Worm (Caenorhabditis elegans) whole organism, late embryonic: Measurements from ENCODE around the gene F58F12.12.

Experiments used
- C08G9.2 ChIP-seq: sonication (generic microtip); optimal IDR thresholded peaks from 2 replicates; lab custom pipeline; 2016; ENCODE audit warnings: mild to moderate bottlenecking, missing genetic modification characterization, moderate library complexity, missing compliant biosample characterization
- C38D4.7 ChIP-seq: fragments of 200-800 bp; sonication (Bioruptor generic); optimal IDR thresholded peaks from 2 replicates; lab custom pipeline; 2018; ENCODE audit warnings: mild to moderate bottlenecking, missing genetic modification characterization, moderate library complexity, missing compliant biosample characterization
- F13H6.1 ChIP-seq: sonication (generic microtip); optimal IDR thresholded peaks from 2 replicates; lab custom pipeline; 2016; ENCODE audit warnings: missing genetic modification characterization, missing compliant biosample characterization
- K09A11.1 ChIP-seq: sonication (generic microtip); optimal IDR thresholded peaks from 2 replicates; lab custom pipeline; 2017; ENCODE audit warnings: antibody characterized with exemption, mild to moderate bottlenecking, missing genetic modification characterization, missing compliant biosample characterization; ENCODE audit not compliant: insufficient read depth
- Y22D7AL.16 ChIP-seq: sonication (generic microtip); optimal IDR thresholded peaks from 2 replicates; lab custom pipeline; 2016; ENCODE audit warnings: missing genetic modification characterization, missing compliant biosample characterization
- ceh-14 ChIP-seq: sonication (generic microtip); optimal IDR thresholded peaks from 2 replicates; lab custom pipeline; 2016; ENCODE audit warnings: missing genotype, missing genetic modification characterization, missing compliant biosample characterization
- ceh-18 ChIP-seq: sonication (generic microtip); optimal IDR thresholded peaks from 2 replicates; lab custom pipeline; 2016; ENCODE audit warnings: missing genetic modification characterization, missing compliant biosample characterization
- ceh-19 ChIP-seq: fragments of 200-800 bp; sonication (Bioruptor generic); optimal IDR thresholded peaks from 2 replicates; lab custom pipeline; 2018; ENCODE audit warnings: mild to moderate bottlenecking, missing genetic modification characterization, missing compliant biosample characterization
- ceh-2 ChIP-seq: sonication (generic microtip); optimal IDR thresholded peaks from 2 replicates; lab custom pipeline; 2016; ENCODE audit warnings: missing genotype, missing genetic modification characterization, missing compliant biosample characterization
- ceh-22 ChIP-seq: sonication (generic microtip); optimal IDR thresholded peaks from 2 replicates; lab custom pipeline; 2017; ENCODE audit warnings: missing biosample characterization, missing genetic modification characterization
- ceh-31 ChIP-seq: sonication (generic microtip); optimal IDR thresholded peaks from 2 replicates; lab custom pipeline; 2016; ENCODE audit warnings: missing genetic modification characterization, missing compliant biosample characterization
- ceh-34 ChIP-seq: sonication (generic microtip); optimal IDR thresholded peaks from 2 replicates; lab custom pipeline; 2016; ENCODE audit warnings: mild to moderate bottlenecking, missing genetic modification characterization, missing compliant biosample characterization
- ceh-6 ChIP-seq: fragments of 200-800 bp; sonication (Bioruptor generic); optimal IDR thresholded peaks from 2 replicates; lab custom pipeline; 2018; ENCODE audit warnings: mild to moderate bottlenecking, missing genetic modification characterization, missing compliant biosample characterization
- ceh-9 ChIP-seq: sonication (generic microtip); optimal IDR thresholded peaks from 2 replicates; lab custom pipeline; 2016; ENCODE audit warnings: mild to moderate bottlenecking, missing genetic modification characterization, inconsistent platforms, missing compliant biosample characterization
- che-1 ChIP-seq: sonication (generic microtip); optimal IDR thresholded peaks from 2 replicates; lab custom pipeline; 2016; ENCODE audit warnings: mild to moderate bottlenecking, missing genetic modification characterization, missing compliant biosample characterization
- dmd-4 ChIP-seq: sonication (generic microtip); optimal IDR thresholded peaks from 2 replicates; lab custom pipeline; 2016; ENCODE audit warnings: borderline replicate concordance, missing genetic modification characterization, missing compliant biosample characterization
- elt-2 ChIP-seq: sonication (generic microtip); optimal IDR thresholded peaks from 2 replicates; lab custom pipeline; 2016; ENCODE audit warnings: missing genetic modification reagents, missing genetic modification characterization, missing compliant biosample characterization
- ets-4 ChIP-seq: sonication (generic microtip); optimal IDR thresholded peaks from 2 replicates; lab custom pipeline; 2016; ENCODE audit warnings: missing genetic modification characterization, missing compliant biosample characterization
- eyg-1 ChIP-seq: sonication (generic microtip); optimal IDR thresholded peaks from 2 replicates; lab custom pipeline; 2016; ENCODE audit warnings: missing genotype, missing genetic modification characterization, missing compliant biosample characterization
- fax-1 ChIP-seq: sonication (generic microtip); optimal IDR thresholded peaks from 2 replicates; lab custom pipeline; 2016; ENCODE audit warnings: missing genotype, missing genetic modification characterization, missing compliant biosample characterization
- fkh-10 ChIP-seq: fragments of 150-350 bp; optimal IDR thresholded peaks from 2 replicates; lab custom pipeline; 2014; ENCODE audit warnings: missing biosample characterization, missing genetic modification reagents, missing genetic modification characterization
- hlh-15 ChIP-seq: sonication (generic microtip); optimal IDR thresholded peaks from 2 replicates; lab custom pipeline; 2016; ENCODE audit warnings: missing genetic modification characterization, missing compliant biosample characterization
- hlh-30 ChIP-seq: sonication (generic microtip); optimal IDR thresholded peaks from 2 replicates; lab custom pipeline; 2017; ENCODE audit warnings: antibody characterized with exemption, missing genetic modification characterization, missing compliant biosample characterization; ENCODE audit not compliant: insufficient read depth
- hlh-6 ChIP-seq: sonication (generic microtip); optimal IDR thresholded peaks from 2 replicates; lab custom pipeline; 2016; ENCODE audit warnings: missing genotype, missing genetic modification characterization, missing compliant biosample characterization
- hlh-8 ChIP-seq: sonication (generic microtip); optimal IDR thresholded peaks from 2 replicates; lab custom pipeline; 2016; ENCODE audit warnings: missing genotype, missing genetic modification characterization, missing compliant biosample characterization
- lim-6 ChIP-seq: sonication (generic microtip); optimal IDR thresholded peaks from 2 replicates; lab custom pipeline; 2016; ENCODE audit warnings: missing genetic modification characterization, missing compliant biosample characterization
- mec-3 ChIP-seq: sonication (generic microtip); optimal IDR thresholded peaks from 2 replicates; lab custom pipeline; 2016; ENCODE audit warnings: borderline replicate concordance, missing genetic modification characterization, missing compliant biosample characterization
- nfya-1 ChIP-seq: sonication (generic microtip); optimal IDR thresholded peaks from 2 replicates; lab custom pipeline; 2017; ENCODE audit warnings: missing genetic modification characterization, mild to moderate bottlenecking, missing compliant biosample characterization, antibody characterized with exemption, moderate library complexity
- nhr-232 ChIP-seq: sonication (generic microtip); optimal IDR thresholded peaks from 2 replicates; lab custom pipeline; 2016; ENCODE audit warnings: missing genetic modification characterization, missing compliant biosample characterization
- npax-4 ChIP-seq: sonication (generic microtip); optimal IDR thresholded peaks from 2 replicates; lab custom pipeline; 2016; ENCODE audit warnings: missing genetic modification characterization, missing compliant biosample characterization
- odd-2 ChIP-seq: sonication (generic microtip); optimal IDR thresholded peaks from 2 replicates; lab custom pipeline; 2017; ENCODE audit warnings: antibody characterized with exemption, mild to moderate bottlenecking, missing genetic modification characterization, missing compliant biosample characterization
- pag-3 ChIP-seq: sonication (generic microtip); optimal IDR thresholded peaks from 2 replicates; lab custom pipeline; 2016; ENCODE audit warnings: missing compliant biosample characterization, missing genetic modification characterization, borderline replicate concordance
- pha-4 ChIP-seq: fragments of 150-350 bp; optimal IDR thresholded peaks from 2 replicates; lab custom pipeline; 2018; ENCODE audit warnings: missing biosample characterization, missing genetic modification reagents, missing genetic modification characterization
- pqm-1 ChIP-seq: sonication (generic microtip); optimal IDR thresholded peaks from 2 replicates; lab custom pipeline; 2016; ENCODE audit warnings: missing genetic modification characterization, missing compliant biosample characterization
- pros-1 ChIP-seq: fragments of 150-350 bp; optimal IDR thresholded peaks from 2 replicates; lab custom pipeline; 2014; ENCODE audit warnings: missing biosample characterization, missing genetic modification reagents, missing genetic modification characterization
- ref-2 ChIP-seq: sonication (generic microtip); optimal IDR thresholded peaks from 2 replicates; lab custom pipeline; 2016; ENCODE audit warnings: missing genetic modification characterization, missing compliant biosample characterization
- rnt-1 ChIP-seq: sonication (generic microtip); optimal IDR thresholded peaks from 2 replicates; lab custom pipeline; 2016; ENCODE audit warnings: missing genetic modification characterization, missing compliant biosample characterization
- sdc-2 ChIP-seq: sonication (generic microtip); optimal IDR thresholded peaks from 2 replicates; lab custom pipeline; 2016; ENCODE audit warnings: missing genotype, missing genetic modification characterization, missing compliant biosample characterization
- syd-9 ChIP-seq: sonication (generic microtip); optimal IDR thresholded peaks from 2 replicates; lab custom pipeline; 2016; ENCODE audit warnings: mild to moderate bottlenecking, missing genetic modification characterization, moderate library complexity, missing compliant biosample characterization
- tbx-2 ChIP-seq: sonication (generic microtip); optimal IDR thresholded peaks from 2 replicates; lab custom pipeline; 2016; ENCODE audit warnings: missing genetic modification characterization, missing compliant biosample characterization
- tbx-7 ChIP-seq: sonication (generic microtip); optimal IDR thresholded peaks from 2 replicates; lab custom pipeline; 2016; ENCODE audit warnings: missing genotype, missing genetic modification characterization, missing compliant biosample characterization
- ttx-3 ChIP-seq: sonication (generic microtip); optimal IDR thresholded peaks from 2 replicates; lab custom pipeline; 2016; ENCODE audit warnings: missing genetic modification reagents, missing genetic modification characterization, missing compliant biosample characterization
- unc-42 ChIP-seq: sonication (generic microtip); optimal IDR thresholded peaks from 2 replicates; lab custom pipeline; 2016; ENCODE audit warnings: missing genotype, missing genetic modification characterization, missing compliant biosample characterization
- unc-55 ChIP-seq: sonication (generic microtip); optimal IDR thresholded peaks from 2 replicates; lab custom pipeline; 2017; ENCODE audit warnings: missing biosample characterization, missing genetic modification reagents, missing genetic modification characterization
- unc-86 ChIP-seq: sonication (generic microtip); optimal IDR thresholded peaks from 2 replicates; lab custom pipeline; 2016; ENCODE audit warnings: missing genetic modification characterization, missing compliant biosample characterization
- zip-5 ChIP-seq: sonication (generic microtip); optimal IDR thresholded peaks from 2 replicates; lab custom pipeline; 2016; ENCODE audit warnings: missing genetic modification characterization, missing compliant biosample characterization
- ztf-16 ChIP-seq: sonication (generic microtip); optimal IDR thresholded peaks from 2 replicates; lab custom pipeline; 2017; ENCODE audit warnings: missing genetic modification characterization, missing compliant biosample characterization

Gene F58F12.12

DNA sequence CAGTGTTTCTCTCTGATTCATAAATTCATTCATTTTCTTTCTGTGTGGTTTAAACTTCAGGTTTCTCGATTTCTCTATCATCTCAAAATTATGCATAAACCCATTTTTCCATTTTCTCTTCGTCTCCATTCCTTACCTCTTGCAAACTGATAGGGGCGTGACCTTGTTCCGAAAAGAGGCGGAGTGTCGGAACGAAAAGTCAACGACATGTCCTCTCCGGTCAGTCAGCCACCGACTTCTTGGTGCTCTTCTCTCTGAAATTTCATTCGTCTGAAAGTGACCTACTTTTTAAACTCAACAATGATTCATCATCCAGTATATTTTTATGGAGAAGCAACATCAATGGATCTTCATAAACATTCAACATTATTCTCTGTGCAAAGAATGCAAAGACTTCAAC lies at the start of gene F58F12.12:
F58F12.12 (plus strand) TSS at position 301 of the 400 bp plus-strand sequence.
- no peak for TF ChIP-seq fax-1 (tag; lab: Kevin White, UChicago)
- TF ChIP-seq syd-9 (tag; lab: Kevin White, UChicago), result no peak
- no peak for TF ChIP-seq unc-55 (GFP tag; lab: Kevin White, UChicago)
- TF ChIP-seq che-1 (tag; lab: Kevin White, UChicago), result no peak
- no peak for TF ChIP-seq zip-5 (tag; lab: Kevin White, UChicago)
- no peak for TF ChIP-seq ceh-9 (tag; lab: Kevin White, UChicago)
- TF ChIP-seq tbx-7 (tag; lab: Kevin White, UChicago), result no peak
- TF ChIP-seq hlh-6, result no peak
- no peak for TF ChIP-seq hlh-8 (tag; lab: Kevin White, UChicago)
- TF ChIP-seq npax-4 (tag; lab: Kevin White, UChicago), result no peak
- no peak for TF ChIP-seq dmd-4 (tag; lab: Kevin White, UChicago)
- no peak for TF ChIP-seq ref-2 (tag; lab: Kevin White, UChicago)
- TF ChIP-seq unc-42 (tag; lab: Kevin White, UChicago), result no peak
- TF ChIP-seq nhr-232 (tag; lab: Kevin White, UChicago), result no peak
- TF ChIP-seq pha-4 (tag; lab: Kevin White, UChicago), result no peak
- no peak for TF ChIP-seq C38D4.7 (GFP tag; lab: Kevin White, UChicago)
- no peak for TF ChIP-seq ceh-2
- TF ChIP-seq mec-3 (tag; lab: Kevin White, UChicago), result no peak
- no peak for TF ChIP-seq pqm-1
- no peak for TF ChIP-seq pag-3 (tag; lab: Kevin White, UChicago)

DNA sequence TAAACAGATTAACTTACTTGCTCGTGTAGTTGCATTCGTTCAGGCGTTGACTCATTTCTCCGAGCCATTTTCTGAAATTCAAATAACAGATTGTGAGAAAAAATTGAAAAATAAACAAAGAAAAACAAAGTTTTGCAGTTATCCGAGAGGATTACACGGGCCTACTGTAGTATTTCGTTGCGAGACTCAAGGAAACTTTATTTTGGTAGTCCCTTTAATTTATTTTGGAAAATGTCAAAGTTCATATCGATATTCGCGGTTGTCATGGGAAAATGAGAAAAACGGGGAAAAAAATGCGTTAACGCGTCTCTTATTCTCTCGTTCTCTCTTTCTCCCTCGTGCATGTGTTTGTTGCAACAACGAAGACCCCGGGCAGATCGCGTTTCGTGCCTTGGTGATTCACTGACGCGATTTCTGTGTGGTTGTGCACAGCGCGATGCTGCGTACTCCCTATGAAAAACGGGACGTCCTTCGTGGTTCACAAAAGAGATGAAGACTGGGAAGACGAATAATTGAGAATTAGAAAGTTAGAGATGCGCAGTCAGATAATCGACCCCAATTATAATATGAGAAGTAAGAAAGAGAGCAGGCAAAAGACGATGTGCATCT lies 49.6 kb upstream of the F58F12.12 start, which contains the start of gene set-4:
set-4 (minus strand) TSS at position 120 of the 609 bp plus-strand sequence.
- TF ChIP-seq hlh-8 (tag; lab: Kevin White, UChicago) (peak; percentile 35), hlh-15 (no peak), ttx-3 (peak; percentile 27), nfya-1 (tag; lab: Kevin White, UChicago) (peak; percentile 92), Y22D7AL.16 (tag; lab: Kevin White, UChicago) (no peak), che-1 (tag; lab: Kevin White, UChicago) (peak; percentile 24), lim-6 (no peak), rnt-1 (tag; lab: Kevin White, UChicago) (peak; percentile 77), unc-42 (tag; lab: Kevin White, UChicago) (peak; percentile 74), C08G9.2 (peak; percentile 12), ztf-16 (peak; percentile 19), K09A11.1 (tag; lab: Kevin White, UChicago) (no peak), sdc-2 (peak; percentile 37), ceh-22 (tag; lab: Kevin White, UChicago) (no peak), npax-4 (tag; lab: Kevin White, UChicago) (no peak), ceh-2 (peak; percentile 30), ceh-34 (peak; percentile 75), eyg-1 (tag; lab: Kevin White, UChicago) (no peak), fkh-10 (GFP tag; lab: Kevin White, UChicago) (peak; percentile 39), unc-86 (tag; lab: Kevin White, UChicago) (peak; percentile 67), ceh-31 (tag; lab: Kevin White, UChicago) (peak; percentile 81), elt-2 (tag; lab: Kevin White, UChicago) (peak; percentile 53), F13H6.1 (no peak), ets-4 (tag; lab: Kevin White, UChicago) (peak; percentile 10), hlh-30 (tag; lab: Kevin White, UChicago) (peak; percentile 85), unc-55 (GFP tag; lab: Kevin White, UChicago) (peak; percentile 6), odd-2 (tag; lab: Kevin White, UChicago) (no peak), ceh-19 (GFP tag; lab: Kevin White, UChicago) (peak; percentile 42), tbx-2 (peak; percentile 72), syd-9 (tag; lab: Kevin White, UChicago) (no peak), ref-2 (tag; lab: Kevin White, UChicago) (peak; percentile 80), pros-1 (tag; lab: Kevin White, UChicago) (peak; percentile 84), ceh-6 (GFP tag; lab: Kevin White, UChicago) (no peak), ceh-18 (peak; percentile 81), ceh-14 (tag; lab: Kevin White, UChicago) (peak; percentile 46), hlh-6 (no peak), dmd-4 (tag; lab: Kevin White, UChicago) (peak; percentile 7)
